Fruit fly (Drosophila melanogaster): Measurements from ENCODE around the gene CG31436.

The CG31436 gene

dm6 chr3R:25281165-25281564, 22.8 kb upstream of the CG31436 start, which contains the start of gene CG11892:
Gene CG11892, plus strand, starts transcription at chr3R:25281548.
- TF ChIP-seq toe (GFP tag; optimal IDR thresholded peaks at IDR 0.05) (no peak), CG7101 (tag; optimal IDR thresholded peaks at IDR 0.05) (peak; percentile 87), tj (GFP tag; optimal IDR thresholded peaks at IDR 0.05) (peak; percentile 39), kay (GFP tag; ENCODE audit: borderline replicate concordance) (peak; percentile 93), CG1620 (GFP tag; optimal IDR thresholded peaks at IDR 0.05) (no peak), cnc (optimal IDR thresholded peaks at IDR 0.05) (no peak), CG14711 (tag; optimal IDR thresholded peaks at IDR 0.05) (peak; percentile 64), CG33017 (tag; optimal IDR thresholded peaks at IDR 0.05) (peak; percentile 89), ovo (GFP tag; optimal IDR thresholded peaks at IDR 0.05) (peak; percentile 30), pad (GFP tag; optimal IDR thresholded peaks at IDR 0.05) (peak; percentile 68), Crg-1 (GFP tag; optimal IDR thresholded peaks at IDR 0.05) (peak; percentile 20), Clk (GFP tag; optimal IDR thresholded peaks at IDR 0.05) (peak; percentile 72), CG11617 (GFP tag; optimal IDR thresholded peaks at IDR 0.05) (peak; percentile 82), CG12768 (GFP tag; optimal IDR thresholded peaks at IDR 0.05) (peak; percentile 89), Hr96 (GFP tag; optimal IDR thresholded peaks at IDR 0.05) (no peak), bab1 (GFP tag; optimal IDR thresholded peaks at IDR 0.05) (no peak), CG5204 (GFP tag; optimal IDR thresholded peaks at IDR 0.05) (peak; percentile 28), Mnt (GFP tag; optimal IDR thresholded peaks at IDR 0.05) (peak; percentile 67), CG7045 (GFP tag; optimal IDR thresholded peaks at IDR 0.05) (peak; percentile 93), cic (GFP tag; optimal IDR thresholded peaks at IDR 0.05) (peak; percentile 93)

- peak; percentile 33 for TF ChIP-seq CG14711 (tag; optimal IDR thresholded peaks at IDR 0.05)
- no peak for TF ChIP-seq tj (GFP tag; optimal IDR thresholded peaks at IDR 0.05)
- no peak for TF ChIP-seq Clk (GFP tag; optimal IDR thresholded peaks at IDR 0.05)
- TF ChIP-seq cic (GFP tag; optimal IDR thresholded peaks at IDR 0.05) = peak; percentile 65
- TF ChIP-seq CG7101 (tag; optimal IDR thresholded peaks at IDR 0.05) = peak; percentile 14
- TF ChIP-seq CG12768 (GFP tag; optimal IDR thresholded peaks at IDR 0.05) = peak; percentile 3
These were observed 20.7 kb upstream of the CG31436 start, which contains the start of gene CG31300 for dm6 chr3R:25283209-25283670. Gene CG31300, plus strand, starts transcription at chr3R:25283620.

dm6 chr3R:25285173-25285572, 18.8 kb upstream of the CG31436 start, which contains the start of gene CG31104:
Gene CG31104, plus strand, starts transcription at chr3R:25285473.
- TF ChIP-seq tj (GFP tag; optimal IDR thresholded peaks at IDR 0.05) (no peak), kay (GFP tag; ENCODE audit: borderline replicate concordance) (peak; percentile 87), CG7101 (tag; optimal IDR thresholded peaks at IDR 0.05) (no peak), CG11617 (GFP tag; optimal IDR thresholded peaks at IDR 0.05) (no peak), ovo (GFP tag; optimal IDR thresholded peaks at IDR 0.05) (no peak)

- peak; percentile 13 for TF ChIP-seq CG12768 (GFP tag; optimal IDR thresholded peaks at IDR 0.05)
- peak in 1 of 2 experiments; percentile 81 for TF ChIP-seq cnc (optimal IDR thresholded peaks at IDR 0.05)
- TF ChIP-seq ovo (GFP tag; optimal IDR thresholded peaks at IDR 0.05) = no peak
- peak; percentile 90 for TF ChIP-seq kay (GFP tag; ENCODE audit: borderline replicate concordance)
- peak; percentile 59 for TF ChIP-seq cic (GFP tag; optimal IDR thresholded peaks at IDR 0.05)
- TF ChIP-seq Crg-1 (GFP tag; optimal IDR thresholded peaks at IDR 0.05) = no peak
- TF ChIP-seq bab1 (GFP tag; optimal IDR thresholded peaks at IDR 0.05) = peak; percentile 14
These were observed 16.8 kb upstream of the CG31436 start, which contains the start of gene CG13658 for dm6 chr3R:25287128-25287527. Gene CG13658, plus strand, starts transcription at chr3R:25287474.

dm6 chr3R:25289589-25289988, 14.3 kb upstream of the CG31436 start, which contains the start of gene CG11893:
Gene CG11893, plus strand, starts transcription at chr3R:25289889.
- TF ChIP-seq kay (GFP tag; ENCODE audit: borderline replicate concordance) (peak; percentile 37), toe (GFP tag; optimal IDR thresholded peaks at IDR 0.05) (no peak)

dm6 chr3R:25292864-25293284, 11.1 kb upstream of the CG31436 start, which contains the start of gene CG31098:
Gene CG31098, minus strand, starts transcription at chr3R:25292977.
- TF ChIP-seq ovo (GFP tag; optimal IDR thresholded peaks at IDR 0.05) (peak; percentile 41), cnc (optimal IDR thresholded peaks at IDR 0.05) (peak in 1 of 2 experiments; percentile 57), CG5204 (GFP tag; optimal IDR thresholded peaks at IDR 0.05) (no peak), Crg-1 (GFP tag; optimal IDR thresholded peaks at IDR 0.05) (no peak), kay (GFP tag; ENCODE audit: borderline replicate concordance) (peak; percentile 89), toe (GFP tag; optimal IDR thresholded peaks at IDR 0.05) (peak; percentile 41), CG11617 (GFP tag; optimal IDR thresholded peaks at IDR 0.05) (peak; percentile 53), CG12768 (GFP tag; optimal IDR thresholded peaks at IDR 0.05) (peak; percentile 80), Mnt (GFP tag; optimal IDR thresholded peaks at IDR 0.05) (peak; percentile 90), CG1620 (GFP tag; optimal IDR thresholded peaks at IDR 0.05) (no peak), CG14711 (tag; optimal IDR thresholded peaks at IDR 0.05) (peak; percentile 29), cic (GFP tag; optimal IDR thresholded peaks at IDR 0.05) (peak; percentile 92), Clk (GFP tag; optimal IDR thresholded peaks at IDR 0.05) (no peak), tj (GFP tag; optimal IDR thresholded peaks at IDR 0.05) (peak; percentile 18), CG7045 (GFP tag; optimal IDR thresholded peaks at IDR 0.05) (peak; percentile 62), Hr96 (GFP tag; optimal IDR thresholded peaks at IDR 0.05) (no peak), CG33017 (tag; optimal IDR thresholded peaks at IDR 0.05) (peak; percentile 83), pad (GFP tag; optimal IDR thresholded peaks at IDR 0.05) (peak; percentile 35), bab1 (GFP tag; optimal IDR thresholded peaks at IDR 0.05) (peak; percentile 84), CG7101 (tag; optimal IDR thresholded peaks at IDR 0.05) (peak; percentile 60)

Data from whole organism, adult.